Fruit fly (Drosophila melanogaster) whole organism, embryonic: ENCODE results near the gene Ac76E.

Experiments used
- CG5245 ChIP-seq: fragments of 200-800 bp; sonication (Bioruptor generic); optimal IDR thresholded peaks from 3 replicates; lab custom pipeline; 2016; ENCODE audit warnings: missing biosample characterization, missing genetic modification characterization
- D ChIP-seq, 2 experiments: fragments of 200-800 bp in 1 of 2; fragments of >200 bp in 1 of 2; sonication (Bioruptor generic) in 1 of 2; optimal IDR thresholded peaks; 2 replicates in 1 of 2; 3 replicates in 1 of 2; lab custom pipeline; 2017; ENCODE audit warnings: mild to moderate bottlenecking in 1 of 2, missing biosample characterization in 1 of 2, missing genetic modification characterization in 1 of 2, missing genetic modification reagents in 1 of 2
- Elba2 ChIP-seq: fragments of 200-800 bp; sonication (Bioruptor generic); optimal IDR thresholded peaks from 3 replicates; lab custom pipeline; 2016; ENCODE audit warnings: missing biosample characterization, missing genetic modification characterization
- btn ChIP-seq: fragments of 200-800 bp; sonication (Bioruptor generic); optimal IDR thresholded peaks from 2 replicates; lab custom pipeline; 2016; ENCODE audit warnings: missing biosample characterization, missing genetic modification characterization
- vvl ChIP-seq: fragments of 200-800 bp; sonication (Bioruptor generic); IDR thresholded peaks from 2 replicates; pipeline ENCODE4 v1.3.6; 2022; ENCODE audit warnings: missing biosample characterization, missing genetic modification characterization

dm6 chr3L:19897685-19898009, 41.4 kb upstream of the Ac76E start:
- TF ChIP-seq CG5245 (GFP tag; lab: Kevin White, UChicago) (no peak), D (optimal IDR thresholded peaks at IDR 0.05; lab: Kevin White, UChicago) (no peak), D (GFP tag; optimal IDR thresholded peaks at IDR 0.05; lab: Kevin White, UChicago) (no peak), btn (GFP tag; lab: Kevin White, UChicago) (no peak), Elba2 (GFP tag; lab: Kevin White, UChicago) (no peak), vvl (GFP tag; lab: Robert Waterston, UW) (no peak)
